Worm (Caenorhabditis elegans) whole organism, midembryonic: ENCODE results near the gene Y57G7A.2.

ENCODE experiments used
- T22C8.4 ChIP-seq: fragments of 200-800 bp; sonication (Bioruptor generic); IDR thresholded peaks from 2 replicates; pipeline ENCODE4 v1.3.6; 2022; ENCODE audit warnings: missing genetic modification characterization, missing compliant biosample characterization
- cog-1 ChIP-seq: sonication (generic microtip); optimal IDR thresholded peaks from 2 replicates; lab custom pipeline; 2016; ENCODE audit warnings: missing genetic modification characterization, missing compliant biosample characterization
- flt-1 ChIP-seq: fragments of 200-800 bp; sonication (Bioruptor generic); IDR thresholded peaks from 2 replicates; pipeline ENCODE4 v1.3.6; 2022; ENCODE audit warnings: missing genetic modification characterization, missing compliant biosample characterization
- klf-2 ChIP-seq: fragments of 200-800 bp; sonication (Bioruptor generic); conservative IDR thresholded peaks from 2 replicates; pipeline ENCODE4 v1.3.6; 2022; ENCODE audit warnings: missing genetic modification reagents, missing genetic modification characterization, missing compliant biosample characterization
- med-1 ChIP-seq: sonication (generic microtip); optimal IDR thresholded peaks from 2 replicates; lab custom pipeline; 2017; ENCODE audit warnings: missing genetic modification characterization, mild to moderate bottlenecking, missing compliant biosample characterization, antibody characterized with exemption, missing genetic modification reagents; ENCODE audit not compliant: insufficient read depth
- ref-1 ChIP-seq: fragments of 200-800 bp; sonication (Bioruptor generic); conservative IDR thresholded peaks from 2 replicates; pipeline ENCODE4 v1.3.6; 2022; ENCODE audit warnings: missing genetic modification reagents, missing genetic modification characterization, missing compliant biosample characterization
- tab-1 ChIP-seq: fragments of 200-800 bp; sonication (Bioruptor generic); IDR thresholded peaks from 2 replicates; pipeline ENCODE4 v1.3.6; 2022; ENCODE audit warnings: missing genetic modification characterization, missing compliant biosample characterization
- ztf-23 ChIP-seq: fragments of 200-800 bp; sonication (Bioruptor generic); IDR thresholded peaks from 2 replicates; pipeline ENCODE4 v1.3.6; 2022; ENCODE audit warnings: missing genetic modification reagents, missing genetic modification characterization, missing compliant biosample characterization

ce11 chrII:1293157-1293556 lies 2.7 kb upstream of the Y57G7A.2 start, which contains the start of gene srz-64:
- TF ChIP-seq tab-1 (GFP tag; lab: Robert Waterston, UW) (no peak), cog-1 (tag; lab: Kevin White, UChicago) (no peak), ref-1 (no peak), flt-1 (GFP tag; lab: Robert Waterston, UW) (no peak), klf-2 (GFP tag; lab: Robert Waterston, UW) (no peak), T22C8.4 (GFP tag; lab: Robert Waterston, UW) (no peak), ztf-23 (GFP tag; lab: Robert Waterston, UW) (no peak), med-1 (GFP tag; lab: Kevin White, UChicago) (no peak)
